Worm (Caenorhabditis elegans) whole organism, midembryonic: ENCODE measurements around the gene clhm-1.

ENCODE experiments used
- T22C8.4 ChIP-seq: fragments of 200-800 bp; sonication (Bioruptor generic); IDR thresholded peaks from 2 replicates; pipeline ENCODE4 v1.3.6; 2022; ENCODE audit warnings: missing genetic modification characterization, missing compliant biosample characterization
- cog-1 ChIP-seq: sonication (generic microtip); optimal IDR thresholded peaks from 2 replicates; lab custom pipeline; 2016; ENCODE audit warnings: missing genetic modification characterization, missing compliant biosample characterization
- flt-1 ChIP-seq: fragments of 200-800 bp; sonication (Bioruptor generic); IDR thresholded peaks from 2 replicates; pipeline ENCODE4 v1.3.6; 2022; ENCODE audit warnings: missing genetic modification characterization, missing compliant biosample characterization
- klf-2 ChIP-seq: fragments of 200-800 bp; sonication (Bioruptor generic); conservative IDR thresholded peaks from 2 replicates; pipeline ENCODE4 v1.3.6; 2022; ENCODE audit warnings: missing genetic modification reagents, missing genetic modification characterization, missing compliant biosample characterization
- med-1 ChIP-seq: sonication (generic microtip); optimal IDR thresholded peaks from 2 replicates; lab custom pipeline; 2017; ENCODE audit warnings: missing genetic modification characterization, mild to moderate bottlenecking, missing compliant biosample characterization, antibody characterized with exemption, missing genetic modification reagents; ENCODE audit not compliant: insufficient read depth
- ref-1 ChIP-seq: fragments of 200-800 bp; sonication (Bioruptor generic); conservative IDR thresholded peaks from 2 replicates; pipeline ENCODE4 v1.3.6; 2022; ENCODE audit warnings: missing genetic modification reagents, missing genetic modification characterization, missing compliant biosample characterization
- tab-1 ChIP-seq: fragments of 200-800 bp; sonication (Bioruptor generic); IDR thresholded peaks from 2 replicates; pipeline ENCODE4 v1.3.6; 2022; ENCODE audit warnings: missing genetic modification characterization, missing compliant biosample characterization
- ztf-23 ChIP-seq: fragments of 200-800 bp; sonication (Bioruptor generic); IDR thresholded peaks from 2 replicates; pipeline ENCODE4 v1.3.6; 2022; ENCODE audit warnings: missing genetic modification reagents, missing genetic modification characterization, missing compliant biosample characterization
- ztf-29 ChIP-seq: fragments of 200-800 bp; sonication (Bioruptor generic); IDR thresholded peaks from 2 replicates; pipeline ENCODE4 v1.3.6; 2022; ENCODE audit warnings: missing genetic modification reagents, missing genetic modification characterization, missing compliant biosample characterization

The clhm-1 gene

DNA sequence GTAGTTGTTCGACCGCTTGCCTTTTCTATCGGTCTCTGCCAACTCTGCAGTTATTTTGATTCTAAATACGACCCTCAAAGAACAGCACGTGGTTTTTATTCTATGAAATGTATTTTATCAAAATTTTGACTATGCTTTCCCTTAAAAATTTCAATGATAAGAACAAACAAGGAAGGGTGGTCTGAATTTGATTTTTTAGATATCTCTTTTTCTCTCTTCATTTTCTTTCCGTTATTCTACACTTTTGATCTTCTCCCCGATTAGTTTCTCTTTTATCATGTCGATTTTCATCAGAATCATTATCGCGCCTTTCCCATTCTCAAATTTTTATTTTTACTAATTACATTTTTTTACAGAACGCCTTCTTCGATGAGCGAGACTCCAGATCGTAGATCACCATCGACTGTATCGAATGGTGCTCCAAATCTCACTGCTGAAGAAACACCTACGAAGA lies 25.8 kb downstream of the clhm-1 start:
- TF ChIP-seq klf-2 (GFP tag; lab: Robert Waterston, UW) = no peak
- TF ChIP-seq T22C8.4 (GFP tag; lab: Robert Waterston, UW) = no peak
- TF ChIP-seq cog-1 (tag; lab: Kevin White, UChicago) = no peak
- no peak for TF ChIP-seq flt-1
- no peak for TF ChIP-seq med-1 (GFP tag; lab: Kevin White, UChicago)
- no peak for TF ChIP-seq tab-1 (GFP tag; lab: Robert Waterston, UW)
- no peak for TF ChIP-seq ref-1 (GFP tag; lab: Robert Waterston, UW)
- no peak for TF ChIP-seq ztf-23
- no peak for TF ChIP-seq ztf-29 (GFP tag; lab: Robert Waterston, UW)

DNA sequence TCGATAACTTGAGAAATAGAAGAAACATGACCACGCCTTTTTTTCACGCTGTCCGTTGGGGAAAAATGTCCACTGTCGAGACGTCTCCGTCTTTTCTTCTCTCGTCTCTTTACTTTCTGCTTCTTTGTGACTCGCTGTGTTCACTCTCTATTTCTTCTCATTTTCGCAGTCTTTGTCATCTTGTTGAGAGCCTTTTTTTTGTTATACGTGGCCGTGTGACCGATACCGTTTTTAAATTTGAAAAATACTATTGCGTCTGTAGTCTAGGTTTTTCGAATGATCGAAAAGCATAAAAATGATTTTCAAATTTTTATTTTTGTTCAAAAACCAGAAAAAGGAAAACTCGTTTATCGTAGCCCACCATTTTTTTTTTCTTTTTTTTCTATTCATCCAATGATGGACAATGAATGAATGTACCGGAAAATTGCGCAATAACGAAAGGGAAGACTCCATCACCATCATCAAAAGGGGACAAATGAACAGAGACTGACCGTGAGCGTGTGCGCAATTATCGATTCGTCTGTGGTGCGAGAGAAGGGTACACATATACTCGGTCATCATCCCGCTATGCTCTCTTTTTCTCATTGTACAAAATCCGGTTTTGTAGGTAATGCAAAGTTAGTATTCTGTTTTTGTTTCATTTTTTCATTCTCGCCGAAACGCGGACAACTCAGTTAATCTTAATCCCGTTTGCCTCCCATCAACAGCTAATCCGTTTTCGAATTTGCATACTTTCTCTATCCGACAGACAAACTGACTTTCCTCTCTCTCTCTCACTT lies 26.4 kb downstream of the clhm-1 start:
- TF ChIP-seq T22C8.4 (GFP tag; lab: Robert Waterston, UW) (peak; percentile 65), ref-1 (GFP tag; lab: Robert Waterston, UW) (no peak), med-1 (GFP tag; lab: Kevin White, UChicago) (no peak), flt-1 (no peak), ztf-23 (no peak), ztf-29 (GFP tag; lab: Robert Waterston, UW) (no peak), tab-1 (GFP tag; lab: Robert Waterston, UW) (no peak), klf-2 (GFP tag; lab: Robert Waterston, UW) (no peak)

DNA sequence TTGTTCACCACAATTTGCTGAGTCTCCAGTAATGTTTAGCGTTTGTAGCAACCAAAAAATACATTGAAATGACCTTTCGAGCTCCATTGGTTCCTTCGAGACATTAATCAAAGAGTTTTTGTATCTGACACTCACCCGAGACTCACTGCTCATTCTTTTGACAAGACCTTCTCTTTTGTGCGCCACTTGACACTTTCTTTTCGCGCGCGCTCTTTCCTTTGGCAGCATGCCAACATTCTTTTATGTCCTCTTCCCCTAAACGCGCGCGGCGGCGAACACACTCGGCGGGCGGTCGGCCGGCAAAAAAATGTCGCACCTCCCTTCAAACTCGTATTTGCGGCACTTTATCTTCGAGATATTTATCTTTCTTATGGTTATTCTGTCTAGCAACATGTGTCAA lies 27.1 kb downstream of the clhm-1 start:
- peak; percentile 55; the same call in 1 of the 2 replicates for TF ChIP-seq flt-1
- no peak for TF ChIP-seq med-1 (GFP tag; lab: Kevin White, UChicago)
- no peak for TF ChIP-seq ztf-23
- TF ChIP-seq cog-1 (tag; lab: Kevin White, UChicago) = no peak
- no peak for TF ChIP-seq ref-1 (GFP tag; lab: Robert Waterston, UW)
- no peak for TF ChIP-seq ztf-29 (GFP tag; lab: Robert Waterston, UW)

DNA sequence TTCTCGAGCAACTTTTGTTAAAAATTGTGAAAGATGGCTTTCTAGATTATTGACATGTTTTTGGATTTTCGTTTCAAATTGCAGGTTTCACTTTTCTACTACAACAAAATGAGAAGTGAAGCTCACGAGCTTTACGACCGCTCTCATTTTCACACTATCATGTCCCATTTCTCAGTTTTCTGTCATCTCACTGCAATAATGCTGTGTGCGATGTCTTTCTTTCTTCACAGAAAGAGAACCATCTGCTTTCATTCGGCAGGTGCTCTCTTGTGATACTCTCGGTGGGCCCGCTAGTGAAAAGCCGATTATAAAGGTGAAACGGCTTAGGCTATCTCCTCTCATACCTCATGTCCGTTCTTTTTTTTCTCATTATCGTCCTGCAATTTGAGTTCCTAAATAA lies 27.6 kb downstream of the clhm-1 start:
- 0 out of 2 replicates have a peak, but pooled peaks have one; percentile 43 for TF ChIP-seq ztf-29 (GFP tag; lab: Robert Waterston, UW)
- TF ChIP-seq tab-1 (GFP tag; lab: Robert Waterston, UW) = no peak
- no peak for TF ChIP-seq cog-1 (tag; lab: Kevin White, UChicago)
- no peak for TF ChIP-seq med-1 (GFP tag; lab: Kevin White, UChicago)
- TF ChIP-seq klf-2 (GFP tag; lab: Robert Waterston, UW) = no peak
- 0 out of 2 replicates have a peak, but pooled peaks have one; percentile 14 for TF ChIP-seq flt-1

DNA sequence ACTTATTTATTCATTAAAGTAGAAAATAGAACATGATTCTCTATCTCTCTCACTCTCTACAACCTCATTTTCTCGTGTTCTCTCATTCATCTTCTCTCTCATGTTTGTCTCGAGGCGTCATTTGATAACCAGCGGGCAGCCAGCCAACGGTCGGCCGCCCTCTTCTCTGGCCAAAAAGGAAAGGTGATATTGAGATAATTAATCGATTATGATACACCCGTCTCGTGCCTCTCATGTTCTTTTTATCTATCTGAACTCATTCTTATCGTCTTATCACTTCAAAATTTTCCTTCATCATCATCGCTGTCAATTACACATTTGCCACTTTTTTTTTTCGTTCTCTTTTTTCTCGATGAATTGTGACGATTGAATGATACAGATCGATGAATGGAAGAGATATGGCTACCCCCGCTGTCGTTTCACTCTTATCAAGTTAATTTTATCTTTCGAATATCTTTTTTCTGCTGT lies 28.1 kb downstream of the clhm-1 start:
- TF ChIP-seq ref-1 (GFP tag; lab: Robert Waterston, UW) (no peak), ztf-23 (no peak), tab-1 (GFP tag; lab: Robert Waterston, UW) (no peak), flt-1 (no peak)

DNA sequence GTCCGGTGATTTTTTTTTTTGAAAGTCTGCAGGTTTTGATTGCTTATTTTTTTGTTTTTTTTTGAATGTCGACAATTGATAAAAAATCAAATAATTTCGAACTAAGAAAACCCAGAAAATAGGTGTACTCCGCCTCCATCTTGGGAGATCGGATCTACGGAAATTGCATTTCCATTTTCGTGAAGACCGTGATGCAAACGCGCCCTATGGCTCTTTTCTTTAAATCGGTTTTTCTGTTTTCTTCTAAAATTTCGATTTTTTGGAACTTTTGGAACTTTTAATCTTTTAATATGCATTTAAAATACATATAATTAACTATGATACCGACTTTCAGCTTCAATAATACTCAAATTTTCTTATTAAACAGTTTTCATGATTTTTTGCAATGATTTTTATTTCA lies 28.8 kb downstream of the clhm-1 start:
- no peak for TF ChIP-seq ztf-23
- no peak for TF ChIP-seq ztf-29 (GFP tag; lab: Robert Waterston, UW)
- no peak for TF ChIP-seq klf-2 (GFP tag; lab: Robert Waterston, UW)
- no peak for TF ChIP-seq tab-1 (GFP tag; lab: Robert Waterston, UW)

DNA sequence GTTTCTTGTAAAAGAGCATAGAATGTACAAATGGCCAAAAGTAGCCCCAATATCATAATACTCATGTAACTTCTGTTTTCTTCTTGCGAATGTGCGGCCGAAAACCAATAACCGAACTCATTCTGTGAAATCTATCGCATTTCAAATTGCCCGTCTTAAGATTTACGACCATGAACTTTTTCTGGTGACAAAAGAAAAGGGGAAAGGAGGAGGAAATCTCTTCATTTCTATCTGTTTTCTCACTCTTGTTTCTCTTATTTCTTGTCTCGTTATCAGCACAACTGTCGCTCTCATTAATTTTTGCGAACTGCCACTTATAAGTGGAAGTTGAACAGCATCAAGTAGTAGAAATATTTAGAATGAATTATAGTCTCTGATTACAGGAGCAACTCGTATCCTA lies 29.7 kb downstream of the clhm-1 start:
- TF ChIP-seq klf-2 (GFP tag; lab: Robert Waterston, UW) (no peak), cog-1 (tag; lab: Kevin White, UChicago) (peak; percentile 15), flt-1 (no peak), tab-1 (GFP tag; lab: Robert Waterston, UW) (no peak)

DNA sequence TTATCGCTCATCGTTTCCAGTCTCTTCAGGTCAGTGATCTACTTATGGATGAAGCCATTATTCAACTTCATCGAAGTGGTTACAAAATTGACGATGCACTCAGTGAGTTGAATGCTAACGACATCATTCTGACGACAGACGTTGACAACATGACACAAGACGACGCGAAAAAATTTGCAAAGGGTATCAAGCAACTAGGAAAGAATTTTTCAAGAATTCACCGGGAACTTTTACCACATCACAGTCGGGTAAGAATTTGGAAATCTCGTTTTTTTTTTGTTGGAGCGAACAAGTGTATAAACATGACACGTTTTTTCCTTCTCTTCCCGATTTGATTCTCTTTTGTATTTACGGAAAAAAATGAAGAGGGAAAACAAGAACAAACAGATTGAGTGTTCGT lies 30.1 kb downstream of the clhm-1 start:
- TF ChIP-seq T22C8.4 (GFP tag; lab: Robert Waterston, UW) (no peak), tab-1 (GFP tag; lab: Robert Waterston, UW) (no peak), klf-2 (GFP tag; lab: Robert Waterston, UW) (no peak), flt-1 (no peak), ztf-23 (no peak), ztf-29 (GFP tag; lab: Robert Waterston, UW) (no peak), med-1 (GFP tag; lab: Kevin White, UChicago) (no peak), ref-1 (GFP tag; lab: Robert Waterston, UW) (no peak), cog-1 (tag; lab: Kevin White, UChicago) (no peak)

DNA sequence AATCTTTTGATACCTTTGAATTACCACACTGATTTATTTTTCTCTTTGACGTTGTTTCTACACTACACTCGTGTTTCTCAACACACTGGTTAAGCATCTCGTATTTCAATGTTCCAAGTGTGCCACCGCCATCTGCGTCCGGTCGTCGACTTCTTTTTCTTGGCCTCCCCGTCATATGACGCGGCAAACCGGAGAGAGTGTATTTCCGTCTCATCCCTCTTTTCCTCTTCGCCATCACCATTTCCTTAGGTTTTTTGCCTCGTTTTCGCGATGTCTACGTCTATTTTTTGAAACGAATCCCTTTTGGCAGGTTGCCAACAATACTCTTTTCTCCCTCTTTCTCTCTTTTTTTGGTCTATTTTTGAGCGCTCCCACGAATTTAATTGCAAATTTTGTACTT lies 31.8 kb downstream of the clhm-1 start:
- TF ChIP-seq cog-1 (tag; lab: Kevin White, UChicago) (no peak), flt-1 (no peak), ztf-29 (GFP tag; lab: Robert Waterston, UW) (no peak), ztf-23 (no peak), ref-1 (GFP tag; lab: Robert Waterston, UW) (no peak), T22C8.4 (GFP tag; lab: Robert Waterston, UW) (no peak), med-1 (GFP tag; lab: Kevin White, UChicago) (no peak), tab-1 (GFP tag; lab: Robert Waterston, UW) (no peak), klf-2 (GFP tag; lab: Robert Waterston, UW) (no peak)
